Worm (Caenorhabditis elegans) whole organism, young adult: ENCODE data around the gene Y46G5A.18.

ENCODE experiments used
- B0035.1 ChIP-seq: sonication (generic microtip); optimal IDR thresholded peaks from 2 replicates; lab custom pipeline; 2016; ENCODE audit warnings: missing genetic modification characterization, mild to moderate bottlenecking, missing compliant biosample characterization, missing genotype, missing genetic modification reagents
- B0261.1 ChIP-seq: sonication (generic microtip); optimal IDR thresholded peaks from 2 replicates; lab custom pipeline; 2016; ENCODE audit warnings: mild to moderate bottlenecking, missing genetic modification characterization, moderate library complexity, missing compliant biosample characterization
- B0336.3 ChIP-seq: fragments of 200-800 bp; sonication (Bioruptor generic); IDR thresholded peaks from 2 replicates; pipeline ENCODE4 v1.3.6; 2022; ENCODE audit warnings: missing genetic modification characterization, missing compliant biosample characterization
- D2030.7 ChIP-seq: fragments of 200-800 bp; sonication (Bioruptor generic); IDR thresholded peaks from 2 replicates; pipeline ENCODE4 v1.3.6; 2022; ENCODE audit warnings: missing genetic modification reagents, missing genetic modification characterization, missing compliant biosample characterization
- F37B4.10 ChIP-seq: fragments of 200-800 bp; sonication (Bioruptor generic); IDR thresholded peaks from 2 replicates; pipeline ENCODE4 v1.3.6; 2022; ENCODE audit warnings: missing genetic modification characterization, missing compliant biosample characterization
- F55B11.4 ChIP-seq: sonication (generic microtip); optimal IDR thresholded peaks from 2 replicates; lab custom pipeline; 2016; ENCODE audit warnings: missing compliant biosample characterization, missing genetic modification characterization, borderline replicate concordance; ENCODE audit not compliant: insufficient read depth
- F57A8.1 ChIP-seq: fragments of 200-800 bp; sonication (Bioruptor generic); optimal IDR thresholded peaks from 2 replicates; lab custom pipeline; 2018; ENCODE audit warnings: mild to moderate bottlenecking, missing genetic modification characterization, moderate library complexity, missing compliant biosample characterization
- F57C9.4 ChIP-seq: sonication (generic microtip); optimal IDR thresholded peaks from 2 replicates; lab custom pipeline; 2017; ENCODE audit warnings: mild to moderate bottlenecking, missing genetic modification characterization, missing compliant biosample characterization
- T07F8.4 ChIP-seq: sonication (generic microtip); optimal IDR thresholded peaks from 2 replicates; lab custom pipeline; 2016; ENCODE audit warnings: mild to moderate bottlenecking, missing genetic modification characterization, moderate library complexity, missing compliant biosample characterization
- Y67H2A.10 ChIP-seq: fragments of 200-800 bp; sonication (Bioruptor generic); conservative IDR thresholded peaks from 2 replicates; pipeline ENCODE4 v1.3.6; 2022; ENCODE audit warnings: missing genetic modification reagents, missing genetic modification characterization, missing compliant biosample characterization
- ZK185.1 ChIP-seq: sonication (generic microtip); optimal IDR thresholded peaks from 2 replicates; lab custom pipeline; 2016; ENCODE audit warnings: mild to moderate bottlenecking, missing genetic modification characterization, missing compliant biosample characterization; ENCODE audit not compliant: poor library complexity, severe bottlenecking
- aptf-2 ChIP-seq: fragments of 200-800 bp; sonication (Bioruptor generic); conservative IDR thresholded peaks from 2 replicates; pipeline ENCODE4 v1.3.6; 2022; ENCODE audit warnings: missing genetic modification reagents, missing genetic modification characterization, missing compliant biosample characterization
- athp-1 ChIP-seq: sonication (generic microtip); optimal IDR thresholded peaks from 2 replicates; lab custom pipeline; 2017; ENCODE audit warnings: mild to moderate bottlenecking, missing genetic modification characterization, missing compliant biosample characterization
- attf-3 ChIP-seq: fragments of 200-800 bp; sonication (Bioruptor generic); conservative IDR thresholded peaks from 2 replicates; pipeline ENCODE4 v1.3.6; 2022; ENCODE audit warnings: missing genetic modification reagents, missing genetic modification characterization, missing compliant biosample characterization
- attf-5 ChIP-seq: fragments of 200-800 bp; sonication (Bioruptor generic); optimal IDR thresholded peaks from 2 replicates; lab custom pipeline; 2018; ENCODE audit warnings: mild to moderate bottlenecking, missing genetic modification characterization, missing compliant biosample characterization
- attf-6 ChIP-seq: fragments of 200-800 bp; sonication (Bioruptor generic); IDR thresholded peaks from 2 replicates; pipeline ENCODE4 v1.3.6; 2022; ENCODE audit warnings: missing genetic modification reagents, missing genetic modification characterization, missing compliant biosample characterization
- bed-1 ChIP-seq: fragments of 200-800 bp; sonication (Bioruptor generic); IDR thresholded peaks from 2 replicates; pipeline ENCODE4 v1.3.6; 2022; ENCODE audit warnings: missing genetic modification reagents, missing genetic modification characterization, missing compliant biosample characterization
- bed-2 ChIP-seq: fragments of 200-800 bp; sonication (Bioruptor generic); IDR thresholded peaks from 2 replicates; pipeline ENCODE4 v1.3.6; 2022; ENCODE audit warnings: missing genetic modification reagents, missing genetic modification characterization, missing compliant biosample characterization
- ccch-3 ChIP-seq: fragments of 200-800 bp; sonication (Bioruptor generic); optimal IDR thresholded peaks from 2 replicates; lab custom pipeline; 2018; ENCODE audit warnings: mild to moderate bottlenecking, missing genetic modification characterization, missing compliant biosample characterization
- cebp-2 ChIP-seq: fragments of 200-800 bp; sonication (Bioruptor generic); IDR thresholded peaks from 2 replicates; pipeline ENCODE4 v1.3.6; 2022; ENCODE audit warnings: missing genetic modification characterization, missing compliant biosample characterization
- ceh-58 ChIP-seq: fragments of 200-800 bp; sonication (Bioruptor generic); IDR thresholded peaks from 2 replicates; pipeline ENCODE4 v1.3.6; 2022; ENCODE audit warnings: missing genetic modification characterization, missing compliant biosample characterization
- die-1 ChIP-seq: sonication (generic microtip); optimal IDR thresholded peaks from 2 replicates; lab custom pipeline; 2016; ENCODE audit warnings: missing genotype, mild to moderate bottlenecking, missing genetic modification characterization, missing compliant biosample characterization
- dpff-1 ChIP-seq: sonication (generic microtip); optimal IDR thresholded peaks from 2 replicates; lab custom pipeline; 2017; ENCODE audit warnings: mild to moderate bottlenecking, missing genetic modification characterization, missing compliant biosample characterization
- efl-1 ChIP-seq: fragments of 150-350 bp; optimal IDR thresholded peaks from 2 replicates; lab custom pipeline; 2014; ENCODE audit warnings: missing biosample characterization, missing genetic modification reagents, missing genetic modification characterization
- egl-18 ChIP-seq: fragments of 200-800 bp; sonication (Bioruptor generic); IDR thresholded peaks from 2 replicates; pipeline ENCODE4 v1.3.6; 2022; ENCODE audit warnings: missing genetic modification reagents, missing genetic modification characterization, missing compliant biosample characterization
- ets-4 ChIP-seq: fragments of 200-800 bp; sonication (Bioruptor generic); optimal IDR thresholded peaks from 2 replicates; lab custom pipeline; 2018; ENCODE audit warnings: mild to moderate bottlenecking, missing genetic modification characterization, missing compliant biosample characterization
- let-526 ChIP-seq: fragments of 200-800 bp; sonication (Bioruptor generic); IDR thresholded peaks from 2 replicates; pipeline ENCODE4 v1.3.6; 2022; ENCODE audit warnings: missing genetic modification reagents, missing genetic modification characterization, missing compliant biosample characterization
- lin-35 ChIP-seq, 3 experiments: fragments of 150-350 bp in 2 of 3; sonication (generic microtip) in 1 of 3; optimal IDR thresholded peaks; 2 replicates each; lab custom pipeline; 2014 to 2018; ENCODE audit warnings: missing biosample characterization in 3 of 3, missing genetic modification characterization in 3 of 3, missing genetic modification reagents in 3 of 3
- lin-54 ChIP-seq: fragments of 200-800 bp; sonication (Bioruptor generic); optimal IDR thresholded peaks from 2 replicates; lab custom pipeline; 2018; ENCODE audit warnings: mild to moderate bottlenecking, missing genetic modification characterization, missing compliant biosample characterization
- lsy-27 ChIP-seq: sonication (generic microtip); optimal IDR thresholded peaks from 2 replicates; lab custom pipeline; 2017; ENCODE audit warnings: missing genetic modification characterization, mild to moderate bottlenecking, missing compliant biosample characterization, antibody characterized with exemption, missing genotype, borderline replicate concordance; ENCODE audit not compliant: insufficient read depth
- madf-10 ChIP-seq: sonication (generic microtip); optimal IDR thresholded peaks from 2 replicates; lab custom pipeline; 2016; ENCODE audit warnings: mild to moderate bottlenecking, missing genetic modification characterization, missing compliant biosample characterization
- madf-3 ChIP-seq: fragments of 200-800 bp; sonication (Bioruptor generic); IDR thresholded peaks from 2 replicates; pipeline ENCODE4 v1.3.6; 2022; ENCODE audit warnings: missing genetic modification reagents, missing genetic modification characterization, missing compliant biosample characterization
- nfya-2 ChIP-seq: fragments of 200-800 bp; sonication (Bioruptor generic); IDR thresholded peaks from 2 replicates; pipeline ENCODE4 v1.3.6; 2022; ENCODE audit warnings: missing genetic modification reagents, missing genetic modification characterization, missing compliant biosample characterization
- nhr-80 ChIP-seq: sonication (generic microtip); optimal IDR thresholded peaks from 2 replicates; lab custom pipeline; 2016; ENCODE audit warnings: missing genetic modification characterization, missing compliant biosample characterization
- pha-4 ChIP-seq: fragments of 150-350 bp; sonication (generic microtip); optimal IDR thresholded peaks from 2 replicates; lab custom pipeline; 2014; ENCODE audit warnings: missing biosample characterization, missing genetic modification reagents, missing genetic modification characterization
- rec-8 ChIP-seq, 2 experiments: sonication (generic microtip); optimal IDR thresholded peaks; 2 replicates each; lab custom pipeline; 2016; ENCODE audit warnings: mild to moderate bottlenecking in 2 of 2, missing genetic modification characterization in 2 of 2, missing genetic modification reagents in 2 of 2, missing genotype in 2 of 2, missing biosample characterization in 1 of 2, missing compliant biosample characterization in 1 of 2, moderate library complexity in 1 of 2
- sdz-38 ChIP-seq: sonication (generic microtip); optimal IDR thresholded peaks from 2 replicates; lab custom pipeline; 2016; ENCODE audit warnings: missing genotype, missing genetic modification characterization, missing compliant biosample characterization
- sea-2 ChIP-seq: fragments of 200-800 bp; sonication (Bioruptor generic); IDR thresholded peaks from 2 replicates; pipeline ENCODE4 v1.3.6; 2022; ENCODE audit warnings: missing genetic modification characterization, missing compliant biosample characterization
- unc-62 ChIP-seq: fragments of 150-350 bp; optimal IDR thresholded peaks from 2 replicates; lab custom pipeline; 2014; ENCODE audit warnings: missing biosample characterization, missing genetic modification reagents, missing genetic modification characterization
- ztf-25 ChIP-seq: fragments of 200-800 bp; sonication (Bioruptor generic); IDR thresholded peaks from 2 replicates; pipeline ENCODE4 v1.3.6; 2022; ENCODE audit warnings: missing genetic modification reagents, missing genetic modification characterization, missing compliant biosample characterization
- ztf-26 ChIP-seq: sonication (generic microtip); optimal IDR thresholded peaks from 2 replicates; lab custom pipeline; 2017; ENCODE audit warnings: missing genetic modification characterization, missing compliant biosample characterization
- ztf-28 ChIP-seq: fragments of 200-800 bp; sonication (Bioruptor generic); IDR thresholded peaks from 2 replicates; pipeline ENCODE4 v1.3.6; 2022; ENCODE audit warnings: missing genetic modification reagents, missing genetic modification characterization, missing compliant biosample characterization

The Y46G5A.18 gene

ce11 chrII:12805161-12805560, at the start of gene Y46G5A.18, which contains the start of gene Y46G5A.47:
Gene Y46G5A.18, minus strand, starts transcription at chrII:12805261.
Gene Y46G5A.47, minus strand, starts transcription at chrII:12805306.
- no peak for TF ChIP-seq attf-5 (GFP tag; lab: Kevin White, UChicago)
- no peak for TF ChIP-seq nfya-2
- TF ChIP-seq lsy-27, result no peak
- TF ChIP-seq bed-1, result no peak
- TF ChIP-seq sea-2 (GFP tag; lab: Robert Waterston, UW), result no peak
- no peak for TF ChIP-seq F57A8.1 (GFP tag; lab: Kevin White, UChicago)
- TF ChIP-seq madf-3, result no peak
- TF ChIP-seq ceh-58 (GFP tag; lab: Robert Waterston, UW), result no peak
- no peak for TF ChIP-seq egl-18 (GFP tag; lab: Robert Waterston, UW)
- no peak for TF ChIP-seq die-1 (tag; lab: Kevin White, UChicago)
- TF ChIP-seq T07F8.4 (tag; lab: Kevin White, UChicago), result no peak
- TF ChIP-seq ztf-28 (GFP tag; lab: Robert Waterston, UW), result no peak
- TF ChIP-seq ZK185.1 (tag; lab: Kevin White, UChicago), result no peak
- TF ChIP-seq B0035.1 (tag; lab: Kevin White, UChicago), result no peak
- no peak for TF ChIP-seq let-526 (GFP tag; lab: Robert Waterston, UW)
- TF ChIP-seq ets-4 (GFP tag; lab: Kevin White, UChicago), result no peak
- TF ChIP-seq rec-8 (tag; optimal IDR thresholded peaks at IDR 0.05; lab: Kevin White, UChicago), result no peak
- TF ChIP-seq pha-4 (tag; lab: Kevin White, UChicago), result no peak
- TF ChIP-seq, all 124 proteins: peak for 0

- TF ChIP-seq lin-35 (GFP tag; optimal IDR thresholded peaks at IDR 0.05; lab: Kevin White, UChicago) (no peak), sdz-38 (tag; lab: Kevin White, UChicago) (no peak), F55B11.4 (tag; lab: Kevin White, UChicago) (no peak), madf-10 (tag; lab: Kevin White, UChicago) (no peak), B0261.1 (tag; lab: Kevin White, UChicago) (no peak), bed-2 (GFP tag; lab: Robert Waterston, UW) (no peak), attf-3 (GFP tag; lab: Robert Waterston, UW) (no peak), D2030.7 (no peak), efl-1 (GFP tag; lab: Kevin White, UChicago) (no peak)
Observed at ce11 chrII:12850129-12850528, 45.1 kb upstream of the Y46G5A.18 start, which contains the start of gene Y46G5A.28. Gene Y46G5A.28, plus strand, starts transcription at chrII:12850429.

- TF ChIP-seq ztf-26 (tag; lab: Kevin White, UChicago) (no peak), F37B4.10 (GFP tag; lab: Robert Waterston, UW) (no peak), athp-1 (no peak), madf-3 (no peak), lin-54 (GFP tag; lab: Kevin White, UChicago) (no peak), aptf-2 (GFP tag; lab: Robert Waterston, UW) (no peak)
Observed at ce11 chrII:12847736-12848135, 42.7 kb upstream of the Y46G5A.18 start, which contains the start of gene pes-10. Gene pes-10, minus strand, starts transcription at chrII:12847836.

ce11 chrII:12840057-12840456, 35.0 kb upstream of the Y46G5A.18 start, which contains the start of gene lgc-35:
Gene lgc-35, minus strand, starts transcription at chrII:12840157.
- no peak for TF ChIP-seq dpff-1 (tag; lab: Kevin White, UChicago)
- no peak for TF ChIP-seq F57A8.1 (GFP tag; lab: Kevin White, UChicago)
- no peak for TF ChIP-seq cebp-2
- TF ChIP-seq attf-6 (GFP tag; lab: Robert Waterston, UW), result no peak
- no peak for TF ChIP-seq ztf-25 (GFP tag; lab: Robert Waterston, UW)
- no peak for TF ChIP-seq Y67H2A.10 (GFP tag; lab: Robert Waterston, UW)
- no peak for TF ChIP-seq unc-62 (GFP tag; lab: Kevin White, UChicago)
- TF ChIP-seq ccch-3, result no peak
- no peak for TF ChIP-seq nhr-80 (tag; lab: Kevin White, UChicago)
- no peak for TF ChIP-seq ZK185.1 (tag; lab: Kevin White, UChicago)
- TF ChIP-seq madf-3, result no peak
- TF ChIP-seq T07F8.4 (tag; lab: Kevin White, UChicago), result no peak
- no peak for TF ChIP-seq F57C9.4 (tag; lab: Kevin White, UChicago)
- TF ChIP-seq F55B11.4 (tag; lab: Kevin White, UChicago), result no peak
- TF ChIP-seq B0336.3 (GFP tag; lab: Robert Waterston, UW), result no peak
